Worm (Caenorhabditis elegans) whole organism, midembryonic: Measurements from ENCODE around the gene unc-97.

ENCODE experiments used
- T22C8.4 ChIP-seq: fragments of 200-800 bp; sonication (Bioruptor generic); IDR thresholded peaks from 2 replicates; pipeline ENCODE4 v1.3.6; 2022; ENCODE audit warnings: missing genetic modification characterization, missing compliant biosample characterization
- tab-1 ChIP-seq: fragments of 200-800 bp; sonication (Bioruptor generic); IDR thresholded peaks from 2 replicates; pipeline ENCODE4 v1.3.6; 2022; ENCODE audit warnings: missing genetic modification characterization, missing compliant biosample characterization
- ztf-23 ChIP-seq: fragments of 200-800 bp; sonication (Bioruptor generic); IDR thresholded peaks from 2 replicates; pipeline ENCODE4 v1.3.6; 2022; ENCODE audit warnings: missing genetic modification reagents, missing genetic modification characterization, missing compliant biosample characterization

DNA sequence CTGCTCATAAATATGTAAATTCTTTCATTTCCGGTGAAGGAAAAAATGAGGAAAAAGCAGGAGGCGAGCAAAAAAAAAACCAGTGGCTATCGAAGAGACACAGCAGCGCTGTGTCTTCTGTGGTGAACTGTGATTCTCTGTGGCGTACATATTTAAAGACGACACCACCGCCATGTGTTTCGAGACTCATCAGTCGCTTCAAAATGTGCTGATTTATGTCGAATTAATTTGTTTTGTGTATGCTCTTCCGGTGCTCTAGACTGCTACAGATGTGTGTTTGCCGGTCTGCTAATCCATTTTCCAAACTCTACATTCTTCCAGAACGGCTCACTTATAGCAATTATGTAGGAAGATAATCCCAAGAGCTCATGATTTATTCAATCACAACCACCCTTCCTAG is 27.5 kb upstream of the unc-97 start:
- TF ChIP-seq T22C8.4 (GFP tag; lab: Robert Waterston, UW) (no peak), ztf-23 (GFP tag; lab: Robert Waterston, UW) (no peak), tab-1 (GFP tag; lab: Robert Waterston, UW) (no peak)
